Fruit fly (Drosophila melanogaster) whole organism, embryonic: ENCODE data around the gene CG43707.
A peak's percentile ranks its signal among the peaks of the same experiment; 100 is the strongest.

ENCODE experiments used
- Aef1 ChIP-seq: fragments of 200-800 bp; sonication (Bioruptor generic); IDR thresholded peaks from 3 replicates; pipeline ENCODE4 v1.3.6; 2022; ENCODE audit warnings: missing biosample characterization, missing genetic modification characterization
- Atf-2 ChIP-seq: fragments of 200-800 bp; sonication (Bioruptor generic); optimal IDR thresholded peaks from 2 replicates; lab custom pipeline; 2016; ENCODE audit warnings: missing biosample characterization, missing genetic modification characterization
- B-H1 ChIP-seq: fragments of 200-800 bp; sonication (Bioruptor generic); IDR thresholded peaks from 3 replicates; pipeline ENCODE4 v1.3.6; 2022; ENCODE audit warnings: missing biosample characterization, missing genetic modification characterization
- Bgb ChIP-seq: fragments of 200-800 bp; sonication (Bioruptor generic); IDR thresholded peaks from 2 replicates; pipeline ENCODE4 v1.3.6; 2022; ENCODE audit warnings: missing biosample characterization, missing genetic modification characterization; ENCODE audit not compliant: partially characterized antibody
- Bteb2 ChIP-seq: fragments of 200-800 bp; sonication (Bioruptor generic); optimal IDR thresholded peaks from 2 replicates; lab custom pipeline; 2016; ENCODE audit warnings: missing biosample characterization, missing genetic modification characterization
- CG10431 ChIP-seq: fragments of 200-800 bp; sonication (Bioruptor generic); optimal IDR thresholded peaks from 3 replicates; lab custom pipeline; 2018; ENCODE audit warnings: missing biosample characterization, mild to moderate bottlenecking, missing genetic modification characterization
- CG10543 ChIP-seq: fragments of 200-800 bp; sonication (Bioruptor generic); optimal IDR thresholded peaks from 3 replicates; lab custom pipeline; 2017; ENCODE audit warnings: missing biosample characterization, mild to moderate bottlenecking, missing genetic modification characterization, moderate library complexity
- CG11085 ChIP-seq: fragments of 200-800 bp; sonication (Bioruptor generic); IDR thresholded peaks from 2 replicates; pipeline ENCODE4 v1.3.6; 2022; ENCODE audit warnings: missing biosample characterization, missing genetic modification characterization
- CG11696 ChIP-seq: fragments of 200-800 bp; sonication (Bioruptor generic); IDR thresholded peaks from 2 replicates; pipeline ENCODE4 v1.3.6; 2022; ENCODE audit warnings: missing biosample characterization, missing genetic modification characterization
- CG13624 ChIP-seq: fragments of 200-800 bp; sonication (Bioruptor generic); optimal IDR thresholded peaks from 2 replicates; lab custom pipeline; 2016; ENCODE audit warnings: missing biosample characterization, missing genetic modification characterization
- CG13775 ChIP-seq: fragments of 200-800 bp; sonication (Bioruptor generic); optimal IDR thresholded peaks from 3 replicates; lab custom pipeline; 2017; ENCODE audit warnings: missing biosample characterization, mild to moderate bottlenecking, missing genetic modification characterization
- CG1647 ChIP-seq: fragments of 200-800 bp; sonication (Bioruptor generic); optimal IDR thresholded peaks from 3 replicates; lab custom pipeline; 2016; ENCODE audit warnings: missing biosample characterization, missing genetic modification characterization
- CG17359 ChIP-seq: fragments of 200-800 bp; sonication (Bioruptor generic); optimal IDR thresholded peaks from 3 replicates; lab custom pipeline; 2018; ENCODE audit warnings: missing biosample characterization, mild to moderate bottlenecking, missing genetic modification characterization, moderate library complexity
- CG18262 ChIP-seq: fragments of 200-800 bp; optimal IDR thresholded peaks from 3 replicates; lab custom pipeline; 2019; ENCODE audit warnings: missing biosample characterization, mild to moderate bottlenecking, missing genetic modification characterization, moderate library complexity
- CG2678 ChIP-seq: fragments of 200-800 bp; sonication (Bioruptor generic); optimal IDR thresholded peaks from 3 replicates; lab custom pipeline; 2019; ENCODE audit warnings: missing biosample characterization, mild to moderate bottlenecking, missing genetic modification characterization, moderate library complexity
- CG6175 ChIP-seq: fragments of 200-800 bp; sonication (Bioruptor generic); IDR thresholded peaks from 3 replicates; pipeline ENCODE4 v1.3.6; 2022; ENCODE audit warnings: missing biosample characterization, missing genetic modification characterization
- CG6765 ChIP-seq: fragments of 200-800 bp; sonication (Bioruptor generic); optimal IDR thresholded peaks from 3 replicates; lab custom pipeline; 2017; ENCODE audit warnings: missing biosample characterization, mild to moderate bottlenecking, missing genetic modification characterization
- CG8944 ChIP-seq: fragments of 200-800 bp; sonication (Bioruptor generic); optimal IDR thresholded peaks from 3 replicates; lab custom pipeline; 2016; ENCODE audit warnings: missing biosample characterization, missing genetic modification characterization
- CHES-1-like ChIP-seq: fragments of 200-800 bp; sonication (Bioruptor generic); optimal IDR thresholded peaks from 2 replicates; lab custom pipeline; 2016; ENCODE audit warnings: missing biosample characterization, missing genetic modification characterization
- Camta ChIP-seq: fragments of 200-800 bp; sonication (Bioruptor generic); optimal IDR thresholded peaks from 2 replicates; lab custom pipeline; 2016; ENCODE audit warnings: missing biosample characterization, missing genetic modification characterization
- CkIIα-i1 ChIP-seq: fragments of 200-800 bp; sonication (Bioruptor generic); IDR thresholded peaks from 2 replicates; pipeline ENCODE4 v1.3.6; 2022; ENCODE audit warnings: missing biosample characterization, missing genetic modification characterization
- ERR ChIP-seq: fragments of 200-800 bp; sonication (Bioruptor generic); optimal IDR thresholded peaks from 2 replicates; lab custom pipeline; 2016; ENCODE audit warnings: missing biosample characterization, missing genetic modification characterization
- Fer3 ChIP-seq: fragments of 200-800 bp; sonication (Bioruptor generic); optimal IDR thresholded peaks from 2 replicates; lab custom pipeline; 2018; ENCODE audit warnings: missing biosample characterization, mild to moderate bottlenecking, missing genetic modification characterization, moderate library complexity
- HLHmδ ChIP-seq: fragments of 200-800 bp; sonication (Bioruptor generic); optimal IDR thresholded peaks from 2 replicates; lab custom pipeline; 2018; ENCODE audit warnings: missing biosample characterization, mild to moderate bottlenecking, missing genetic modification characterization, moderate library complexity
- Hsf ChIP-seq: fragments of 200-800 bp; sonication (Bioruptor generic); optimal IDR thresholded peaks from 3 replicates; lab custom pipeline; 2016; ENCODE audit warnings: missing biosample characterization, missing genetic modification characterization
- Lhr ChIP-seq: fragments of 200-800 bp; sonication (Bioruptor generic); optimal IDR thresholded peaks from 3 replicates; lab custom pipeline; 2017; ENCODE audit warnings: mild to moderate bottlenecking, missing biosample characterization, missing genetic modification reagents, missing genetic modification characterization
- Poxn ChIP-seq: fragments of 200-800 bp; sonication (Bioruptor generic); IDR thresholded peaks from 2 replicates; pipeline ENCODE4 v1.3.6; 2022; ENCODE audit warnings: missing biosample characterization, missing genetic modification characterization
- Sox102F ChIP-seq: fragments of 200-800 bp; sonication (Bioruptor generic); optimal IDR thresholded peaks from 2 replicates; lab custom pipeline; 2018; ENCODE audit warnings: missing biosample characterization, mild to moderate bottlenecking, missing genetic modification characterization, moderate library complexity
- Ssrp ChIP-seq: fragments of 200-800 bp; sonication (Bioruptor generic); optimal IDR thresholded peaks from 2 replicates; lab custom pipeline; 2018; ENCODE audit warnings: missing biosample characterization, mild to moderate bottlenecking, missing genetic modification characterization, moderate library complexity
- Stat92E ChIP-seq, 3 experiments: fragments of >200 bp in 2 of 3; fragments of 200-800 bp in 1 of 3; sonication (Bioruptor generic) in 1 of 3; optimal IDR thresholded peaks; 2 replicates each; lab custom pipeline; 2017 to 2019; ENCODE audit warnings: missing biosample characterization in 3 of 3, missing genetic modification characterization in 3 of 3, mild to moderate bottlenecking in 1 of 3, moderate library complexity in 1 of 3
- Xbp1 ChIP-seq: fragments of 200-800 bp; sonication (Bioruptor generic); optimal IDR thresholded peaks from 3 replicates; lab custom pipeline; 2016; ENCODE audit warnings: missing biosample characterization, mild to moderate bottlenecking, missing genetic modification characterization
- al ChIP-seq: fragments of 200-800 bp; sonication (Bioruptor generic); IDR thresholded peaks from 2 replicates; pipeline ENCODE4 v1.3.6; 2022; ENCODE audit warnings: missing biosample characterization, missing genetic modification characterization
- ash1 ChIP-seq: fragments of 200-800 bp; sonication (Bioruptor generic); optimal IDR thresholded peaks from 2 replicates; lab custom pipeline; 2018; ENCODE audit warnings: missing biosample characterization, mild to moderate bottlenecking, missing genetic modification characterization
- chm ChIP-seq: fragments of 200-800 bp; sonication (Bioruptor generic); IDR thresholded peaks from 2 replicates; pipeline ENCODE4 v1.3.6; 2022; ENCODE audit warnings: missing biosample characterization, missing genetic modification characterization
- ewg ChIP-seq: fragments of 200-800 bp; sonication (Bioruptor generic); optimal IDR thresholded peaks from 3 replicates; lab custom pipeline; 2017; ENCODE audit warnings: mild to moderate bottlenecking, missing biosample characterization, missing genetic modification reagents, missing genetic modification characterization
- gcm ChIP-seq: fragments of 200-800 bp; sonication (Bioruptor generic); optimal IDR thresholded peaks from 2 replicates; lab custom pipeline; 2019; ENCODE audit warnings: missing biosample characterization, mild to moderate bottlenecking, missing genetic modification characterization, moderate library complexity
- gt ChIP-seq: fragments of 200-800 bp; sonication (Bioruptor generic); IDR thresholded peaks from 2 replicates; pipeline ENCODE4 v1.3.6; 2022; ENCODE audit warnings: missing biosample characterization, missing genetic modification characterization
- hbn ChIP-seq: fragments of 200-800 bp; sonication (Bioruptor generic); IDR thresholded peaks from 2 replicates; pipeline ENCODE4 v1.3.6; 2022; ENCODE audit warnings: missing biosample characterization, missing genetic modification characterization; ENCODE audit not compliant: partially characterized antibody
- lmd ChIP-seq: fragments of 200-800 bp; sonication (Bioruptor generic); IDR thresholded peaks from 2 replicates; pipeline ENCODE4 v1.3.6; 2022; ENCODE audit warnings: missing biosample characterization, missing genetic modification characterization
- mirr ChIP-seq: fragments of 200-800 bp; sonication (Bioruptor generic); optimal IDR thresholded peaks from 3 replicates; lab custom pipeline; 2018; ENCODE audit warnings: missing biosample characterization, mild to moderate bottlenecking, missing genetic modification characterization
- org-1 ChIP-seq: fragments of 200-800 bp; sonication (Bioruptor generic); optimal IDR thresholded peaks from 2 replicates; lab custom pipeline; 2017; ENCODE audit warnings: missing biosample characterization, missing genetic modification characterization
- pum ChIP-seq: fragments of 200-800 bp; sonication (Bioruptor generic); optimal IDR thresholded peaks from 2 replicates; lab custom pipeline; 2016; ENCODE audit warnings: missing biosample characterization, missing genetic modification characterization
- repo ChIP-seq: fragments of 200-800 bp; sonication (Bioruptor generic); optimal IDR thresholded peaks from 2 replicates; lab custom pipeline; 2016; ENCODE audit warnings: missing biosample characterization, missing genetic modification characterization
- schlank ChIP-seq: fragments of 200-800 bp; sonication (Bioruptor generic); optimal IDR thresholded peaks from 2 replicates; lab custom pipeline; 2018; ENCODE audit warnings: missing biosample characterization, mild to moderate bottlenecking, missing genetic modification characterization
- sima ChIP-seq: fragments of 200-800 bp; sonication (Bioruptor generic); optimal IDR thresholded peaks from 2 replicates; lab custom pipeline; 2016; ENCODE audit warnings: missing biosample characterization, missing genetic modification characterization
- sna ChIP-seq: fragments of 200-800 bp; sonication (Bioruptor generic); IDR thresholded peaks from 2 replicates; pipeline ENCODE4 v1.3.6; 2022; ENCODE audit warnings: missing biosample characterization, missing genetic modification characterization; ENCODE audit not compliant: partially characterized antibody
- stwl ChIP-seq: fragments of 200-800 bp; sonication (Bioruptor generic); optimal IDR thresholded peaks from 3 replicates; lab custom pipeline; 2018; ENCODE audit warnings: missing biosample characterization, mild to moderate bottlenecking, missing genetic modification characterization, moderate library complexity
- tx ChIP-seq: fragments of 200-800 bp; sonication (Bioruptor generic); optimal IDR thresholded peaks from 2 replicates; lab custom pipeline; 2016; ENCODE audit warnings: missing biosample characterization, missing genetic modification characterization
- unc-4 ChIP-seq: fragments of 200-800 bp; sonication (Bioruptor generic); IDR thresholded peaks from 2 replicates; pipeline ENCODE4 v1.3.6; 2022; ENCODE audit warnings: missing biosample characterization, missing genetic modification characterization; ENCODE audit not compliant: partially characterized antibody
- unpg ChIP-seq: fragments of 200-800 bp; sonication (Bioruptor generic); optimal IDR thresholded peaks from 3 replicates; lab custom pipeline; 2018; ENCODE audit warnings: missing biosample characterization, mild to moderate bottlenecking, missing genetic modification characterization, moderate library complexity

CG43707 gene

DNA sequence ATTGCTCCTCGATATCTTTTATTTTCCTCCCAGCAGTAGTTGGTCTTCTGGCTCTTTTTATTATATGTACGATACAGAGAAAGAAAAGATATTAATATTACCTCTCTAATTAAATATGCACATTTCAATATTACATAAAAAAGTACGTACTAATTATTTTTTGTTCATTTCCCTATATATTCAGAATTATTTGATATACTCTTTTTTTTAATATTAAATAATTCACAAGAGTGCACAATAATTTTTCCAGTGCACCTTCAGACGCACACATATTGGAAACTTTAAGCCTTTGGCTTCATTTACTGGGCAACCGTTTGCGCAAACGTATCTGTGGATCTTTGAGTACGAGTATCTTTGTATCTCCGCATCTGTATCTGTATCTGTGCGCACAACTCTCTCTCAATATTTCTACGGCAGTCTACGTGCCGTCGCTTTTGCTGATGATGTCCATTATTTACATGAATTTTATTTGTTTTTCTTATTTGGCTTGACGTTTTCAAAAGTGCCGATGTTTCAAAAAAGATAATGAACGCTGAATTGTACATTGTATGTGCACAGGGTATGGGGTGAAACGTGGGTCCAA lies 19.6 kb downstream of the CG43707 start (continued):
- TF ChIP-seq Poxn (GFP tag; lab: Robert Waterston, UW) (no peak), HLHmδ (GFP tag; lab: Kevin White, UChicago) (no peak), gcm (GFP tag; lab: Kevin White, UChicago) (peak; percentile 95), CG2678 (peak; percentile 94), sima (no peak), CG10543 (GFP tag; lab: Kevin White, UChicago) (peak; percentile 49), Xbp1 (GFP tag; lab: Kevin White, UChicago) (peak; percentile 81), ash1 (GFP tag; lab: Kevin White, UChicago) (no peak), CG1647 (no peak), CG13624 (GFP tag; lab: Kevin White, UChicago) (no peak), Fer3 (peak; percentile 79), ewg (GFP tag; lab: Kevin White, UChicago) (peak; percentile 70), ERR (no peak), CG11696 (GFP tag; lab: Robert Waterston, UW) (peak; percentile 61), Sox102F (GFP tag; lab: Kevin White, UChicago) (peak; percentile 92), Ssrp (tag; lab: Kevin White, UChicago) (peak; percentile 89), Hsf (GFP tag; lab: Kevin White, UChicago) (peak; percentile 40), Camta (GFP tag; lab: Kevin White, UChicago) (peak; percentile 11), hbn (GFP tag; lab: Robert Waterston, UW) (no peak), CG18262 (peak; percentile 97), stwl (tag; lab: Kevin White, UChicago) (peak; percentile 53), Atf-2 (GFP tag; lab: Kevin White, UChicago) (no peak), schlank (tag; lab: Kevin White, UChicago) (no peak), CG17359 (tag; lab: Kevin White, UChicago) (peak; percentile 88), org-1 (GFP tag; lab: Kevin White, UChicago) (peak; percentile 69), Lhr (GFP tag; lab: Kevin White, UChicago) (peak; percentile 57), Bteb2 (GFP tag; lab: Kevin White, UChicago) (no peak), unc-4 (GFP tag; lab: Robert Waterston, UW) (no peak), Stat92E (GFP tag; optimal IDR thresholded peaks at IDR 0.05; lab: Kevin White, UChicago) (peak in 1 of 3 experiments; percentile 87), mirr (GFP tag; lab: Kevin White, UChicago) (no peak), sna (GFP tag; lab: Robert Waterston, UW) (no peak), CG6765 (GFP tag; lab: Kevin White, UChicago) (peak; percentile 49), CG8944 (GFP tag; lab: Kevin White, UChicago) (no peak), al (GFP tag; lab: Robert Waterston, UW) (peak; percentile 34; the same call in 1 of the 2 replicates), Aef1 (GFP tag; lab: Robert Waterston, UW) (peak; percentile 74), CkIIα-i1 (GFP tag; lab: Robert Waterston, UW) (no peak), unpg (GFP tag; lab: Kevin White, UChicago) (peak; percentile 92), CHES-1-like (no peak), Bgb (GFP tag; lab: Robert Waterston, UW) (no peak), repo (GFP tag; lab: Kevin White, UChicago) (no peak), pum (GFP tag; lab: Kevin White, UChicago) (no peak), tx (GFP tag; lab: Kevin White, UChicago) (no peak), gt (peak; percentile 16; the same call in 1 of the 2 replicates), CG10431 (GFP tag; lab: Kevin White, UChicago) (peak; percentile 53), CG11085 (GFP tag; lab: Robert Waterston, UW) (peak; percentile 51; the same call in 1 of the 2 replicates), CG6175 (GFP tag; lab: Robert Waterston, UW) (no peak), chm (GFP tag; lab: Robert Waterston, UW) (peak; percentile 67; the same call in 1 of the 2 replicates), CG13775 (GFP tag; lab: Kevin White, UChicago) (peak; percentile 83), lmd (GFP tag; lab: Robert Waterston, UW) (peak; percentile 84), B-H1 (peak; percentile 59)
